Worm (Caenorhabditis elegans) whole organism, midembryonic: ENCODE data around the gene R13A5.15.

Experiments
- cog-1 ChIP-seq: sonication (generic microtip); optimal IDR thresholded peaks from 2 replicates; lab custom pipeline; 2016; ENCODE audit warnings: missing genetic modification characterization, missing compliant biosample characterization
- flt-1 ChIP-seq: fragments of 200-800 bp; sonication (Bioruptor generic); IDR thresholded peaks from 2 replicates; pipeline ENCODE4 v1.3.6; 2022; ENCODE audit warnings: missing genetic modification characterization, missing compliant biosample characterization
- klf-2 ChIP-seq: fragments of 200-800 bp; sonication (Bioruptor generic); conservative IDR thresholded peaks from 2 replicates; pipeline ENCODE4 v1.3.6; 2022; ENCODE audit warnings: missing genetic modification reagents, missing genetic modification characterization, missing compliant biosample characterization
- med-1 ChIP-seq: sonication (generic microtip); optimal IDR thresholded peaks from 2 replicates; lab custom pipeline; 2017; ENCODE audit warnings: missing genetic modification characterization, mild to moderate bottlenecking, missing compliant biosample characterization, antibody characterized with exemption, missing genetic modification reagents; ENCODE audit not compliant: insufficient read depth
- ref-1 ChIP-seq: fragments of 200-800 bp; sonication (Bioruptor generic); conservative IDR thresholded peaks from 2 replicates; pipeline ENCODE4 v1.3.6; 2022; ENCODE audit warnings: missing genetic modification reagents, missing genetic modification characterization, missing compliant biosample characterization
- tab-1 ChIP-seq: fragments of 200-800 bp; sonication (Bioruptor generic); IDR thresholded peaks from 2 replicates; pipeline ENCODE4 v1.3.6; 2022; ENCODE audit warnings: missing genetic modification characterization, missing compliant biosample characterization
- ztf-23 ChIP-seq: fragments of 200-800 bp; sonication (Bioruptor generic); IDR thresholded peaks from 2 replicates; pipeline ENCODE4 v1.3.6; 2022; ENCODE audit warnings: missing genetic modification reagents, missing genetic modification characterization, missing compliant biosample characterization
- ztf-29 ChIP-seq: fragments of 200-800 bp; sonication (Bioruptor generic); IDR thresholded peaks from 2 replicates; pipeline ENCODE4 v1.3.6; 2022; ENCODE audit warnings: missing genetic modification reagents, missing genetic modification characterization, missing compliant biosample characterization

ce11 chrIII:7619846-7620245, 31.7 kb upstream of the R13A5.15 start:
- TF ChIP-seq cog-1 (no peak), ref-1 (GFP tag; lab: Robert Waterston, UW) (no peak), tab-1 (GFP tag; lab: Robert Waterston, UW) (no peak), med-1 (GFP tag; lab: Kevin White, UChicago) (no peak), ztf-23 (GFP tag; lab: Robert Waterston, UW) (no peak), klf-2 (GFP tag; lab: Robert Waterston, UW) (no peak), flt-1 (no peak), ztf-29 (GFP tag; lab: Robert Waterston, UW) (no peak)
